Worm (Caenorhabditis elegans) whole organism, L2 larva: ENCODE data around the gene R09E10.2.

Source experiments
- aly-2 ChIP-seq: fragments of 150-350 bp; optimal IDR thresholded peaks from 2 replicates; lab custom pipeline; 2014; ENCODE audit warnings: missing biosample characterization, missing genetic modification characterization
- blmp-1 ChIP-seq: sonication (generic microtip); optimal IDR thresholded peaks from 2 replicates; lab custom pipeline; 2017; ENCODE audit warnings: missing genetic modification characterization, mild to moderate bottlenecking, missing compliant biosample characterization, antibody characterized with exemption, moderate library complexity; ENCODE audit not compliant: insufficient read depth
- lin-13 ChIP-seq: fragments of 150-350 bp; optimal IDR thresholded peaks from 2 replicates; lab custom pipeline; 2014; ENCODE audit warnings: missing biosample characterization, missing genetic modification reagents, missing genetic modification characterization
- lin-39 ChIP-seq: fragments of 150-350 bp; optimal IDR thresholded peaks from 2 replicates; lab custom pipeline; 2014; ENCODE audit warnings: missing biosample characterization, missing genetic modification reagents, missing genetic modification characterization
- mdl-1 ChIP-seq, 2 experiments: fragments of 150-350 bp in 1 of 2; sonication (generic microtip) in 1 of 2; optimal IDR thresholded peaks; 2 replicates each; lab custom pipeline; 2017; ENCODE audit warnings: missing biosample characterization in 2 of 2, missing genetic modification characterization in 2 of 2
- nhr-6 ChIP-seq: fragments of 150-350 bp; optimal IDR thresholded peaks from 2 replicates; lab custom pipeline; 2014; ENCODE audit warnings: missing biosample characterization, missing genetic modification characterization
- skn-1 ChIP-seq: sonication (generic microtip); optimal IDR thresholded peaks from 2 replicates; lab custom pipeline; 2017; ENCODE audit warnings: missing biosample characterization, missing genetic modification characterization
- unc-62 ChIP-seq: fragments of 150-350 bp; optimal IDR thresholded peaks from 2 replicates; lab custom pipeline; 2014; ENCODE audit warnings: missing biosample characterization, missing genetic modification reagents, missing genetic modification characterization
- ztf-1 ChIP-seq: fragments of 200-800 bp; sonication (Bioruptor generic); conservative IDR thresholded peaks from 2 replicates; pipeline ENCODE4 v1.3.6; 2022; ENCODE audit warnings: missing genetic modification characterization, missing compliant biosample characterization

ce11 chrIV:10310329-10310728, 7.8 kb downstream of the R09E10.2 start, which contains the start of gene R09E10.8:
- no peak for TF ChIP-seq ztf-1
- no peak for TF ChIP-seq nhr-6 (tag; lab: Kevin White, UChicago)
- TF ChIP-seq lin-39 (tag; lab: Kevin White, UChicago), result no peak
- TF ChIP-seq skn-1, result no peak
- no peak for TF ChIP-seq unc-62 (GFP tag; lab: Kevin White, UChicago)
- TF ChIP-seq aly-2 (tag; lab: Kevin White, UChicago), result no peak
- TF ChIP-seq mdl-1 (tag; optimal IDR thresholded peaks at IDR 0.05; lab: Kevin White, UChicago), result no peak
- TF ChIP-seq lin-13 (GFP tag; lab: Kevin White, UChicago), result no peak
- TF ChIP-seq blmp-1 (tag; lab: Kevin White, UChicago), result no peak
